Worm (Caenorhabditis elegans): Measurements from ENCODE around the gene F53F4.16.

DNA sequence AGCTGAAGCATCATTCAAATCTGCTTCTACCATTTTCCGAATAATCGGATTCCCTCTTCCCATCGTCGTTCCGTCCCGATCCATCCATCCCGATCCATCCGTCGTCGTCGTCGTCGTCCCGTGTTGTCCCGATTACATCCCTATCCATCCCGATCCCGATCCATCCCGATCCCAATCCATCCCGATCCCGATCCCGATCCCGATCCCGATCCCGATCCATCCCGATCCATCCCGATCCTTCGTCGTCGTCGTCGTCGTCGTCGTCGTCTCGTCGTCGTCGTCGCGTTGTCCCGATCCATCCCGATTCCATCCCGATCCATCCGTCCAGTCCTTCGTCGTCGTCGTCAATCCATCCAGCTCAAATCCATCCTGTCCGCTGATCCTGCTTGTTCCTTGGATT lies 25.6 kb upstream of the F53F4.16 start:
- TF ChIP-seq nhr-6 (tag; optimal IDR thresholded peaks at IDR 0.05) (no peak), lin-11 (tag; optimal IDR thresholded peaks at IDR 0.05) (no peak), ztf-11 (tag; optimal IDR thresholded peaks at IDR 0.05) (no peak), gmeb-1 (tag; optimal IDR thresholded peaks at IDR 0.05) (no peak), ztf-1 (GFP tag; conservative IDR thresholded peaks at IDR 0.05) (no peak), lin-13 (GFP tag; optimal IDR thresholded peaks at IDR 0.05) (no peak), snpc-4 (tag; optimal IDR thresholded peaks at IDR 0.05) (no peak)

Measured in whole organism, L2 larva.